Fruit fly (Drosophila melanogaster): ENCODE results near the gene CG33286.

The CG33286 gene

dm6 chr3L:20930059-20930785 is 44.3 kb downstream of the CG33286 start:
- no peak for TF ChIP-seq CTCF (optimal IDR thresholded peaks at IDR 0.05)

dm6 chr3L:20929418-20929817 is 45.1 kb downstream of the CG33286 start:
- no peak for TF ChIP-seq CTCF (optimal IDR thresholded peaks at IDR 0.05)
- TF ChIP-seq CG8478 (optimal IDR thresholded peaks at IDR 0.05): no peak

dm6 chr3L:20927526-20927925 is 47.0 kb downstream of the CG33286 start, which contains the start of gene CG10589:
Gene CG10589 (plus strand): TSS chr3L:20927826.
- TF ChIP-seq CG8478 (optimal IDR thresholded peaks at IDR 0.05) (no peak), CTCF (optimal IDR thresholded peaks at IDR 0.05) (no peak)

dm6 chr3L:20923030-20923591 is 51.4 kb downstream of the CG33286 start:
- TF ChIP-seq CG8478 (optimal IDR thresholded peaks at IDR 0.05) (no peak), CTCF (optimal IDR thresholded peaks at IDR 0.05) (no peak)

dm6 chr3L:20922279-20922830 is 52.1 kb downstream of the CG33286 start:
- TF ChIP-seq CG8478 (optimal IDR thresholded peaks at IDR 0.05) (no peak), CTCF (optimal IDR thresholded peaks at IDR 0.05) (no peak)

- TF ChIP-seq CG8478 (optimal IDR thresholded peaks at IDR 0.05) (no peak), CTCF (optimal IDR thresholded peaks at IDR 0.05) (no peak)
Measured at dm6 chr3L:20921859-20922258, 52.6 kb downstream of the CG33286 start.
